Fruit fly (Drosophila melanogaster): Measurements from ENCODE around the gene CG12213.
A peak's percentile ranks its signal among the peaks of the same experiment; 100 is the strongest.

Gene CG12213

DNA sequence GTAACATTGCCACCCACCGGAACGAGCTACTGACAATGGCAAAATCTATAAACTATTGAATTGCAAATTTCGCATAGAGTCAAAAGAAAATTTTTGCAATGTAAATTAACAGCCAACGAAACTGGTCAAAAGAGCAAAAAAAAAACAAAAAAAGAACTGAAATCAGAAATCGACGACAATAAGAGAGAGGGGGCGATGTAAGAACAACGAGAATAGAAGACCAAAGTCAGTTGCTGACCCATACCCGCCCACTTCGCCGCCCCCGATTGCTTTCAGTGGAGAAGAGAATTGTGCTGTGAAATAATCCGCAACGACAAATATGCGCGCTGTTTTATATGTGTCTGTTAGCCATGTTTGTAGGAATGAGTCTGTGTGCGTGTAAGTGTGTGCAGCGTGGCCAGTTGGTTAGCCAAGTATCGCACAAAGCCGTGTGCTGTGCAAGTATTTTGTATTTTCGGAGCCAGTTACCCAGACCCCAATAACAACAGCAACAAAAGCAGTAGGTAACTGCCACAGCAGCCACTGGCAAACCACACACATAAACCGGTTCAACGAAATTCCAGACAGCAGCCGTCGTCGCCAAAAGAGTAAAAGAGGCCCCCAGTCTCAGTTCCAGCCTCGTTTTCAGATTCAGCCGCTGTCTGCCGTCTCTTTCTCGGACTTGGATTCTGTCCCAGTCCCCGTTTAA lies 29.9 kb downstream of the CG12213 start (continued):
- TF ChIP-seq kay (GFP tag; optimal IDR thresholded peaks at IDR 0.05) = no peak
- TF ChIP-seq Sry-δ (GFP tag; optimal IDR thresholded peaks at IDR 0.05) = no peak
- no peak for TF ChIP-seq hkb (optimal IDR thresholded peaks at IDR 0.05)
- no peak for TF ChIP-seq hkb (GFP tag; IDR thresholded peaks at IDR 0.05)
- no peak for TF ChIP-seq Oaz (GFP tag; IDR thresholded peaks at IDR 0.05)
- TF ChIP-seq al (GFP tag; IDR thresholded peaks at IDR 0.05) = no peak
- TF ChIP-seq sens (GFP tag) = peak; percentile 62

DNA sequence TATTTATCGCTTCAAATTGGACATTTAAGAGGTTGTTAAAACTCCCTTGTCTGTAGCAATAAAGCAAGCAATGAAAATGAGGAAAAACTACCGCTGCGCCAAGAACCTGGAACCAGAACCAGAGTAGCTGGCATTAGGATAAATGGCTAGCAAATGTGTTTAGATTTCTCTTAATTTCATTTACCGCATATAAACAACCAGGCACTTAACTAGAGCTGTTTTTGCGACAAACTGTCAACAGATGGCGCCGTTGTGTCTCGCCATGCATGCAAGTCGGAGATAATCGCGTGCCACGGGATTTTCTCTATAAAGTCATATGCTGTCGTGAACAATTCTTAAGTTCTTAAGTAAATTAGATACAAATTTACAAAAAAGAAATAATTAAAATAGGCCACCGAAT lies 33.6 kb downstream of the CG12213 start:
- no peak for TF ChIP-seq emc (GFP tag; optimal IDR thresholded peaks at IDR 0.05)
- peak; percentile 81 for TF ChIP-seq CTCF (GFP tag; optimal IDR thresholded peaks at IDR 0.05)

DNA sequence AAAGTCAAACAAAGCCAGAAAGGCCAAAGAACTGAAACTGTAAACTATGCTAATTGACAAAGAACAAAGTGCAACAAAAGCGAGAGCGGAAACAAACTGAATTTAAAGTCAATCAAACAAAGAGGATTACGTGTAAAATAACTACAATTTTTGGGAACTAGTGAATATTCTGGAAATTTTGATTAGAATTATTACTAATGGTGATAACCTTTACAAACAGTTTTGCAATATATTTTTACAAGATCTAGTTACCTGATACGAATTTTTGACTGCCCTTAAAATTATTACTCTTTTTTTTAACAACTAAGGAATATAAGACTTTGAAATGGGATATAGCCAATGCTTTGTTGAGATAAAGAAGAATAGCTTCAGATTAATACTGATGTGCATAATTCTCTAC lies 36.5 kb downstream of the CG12213 start, which contains the start of gene CG14731:
TSS of gene CG14731 (plus strand) at position 301 of the 400 bp plus-strand sequence.
- TF ChIP-seq CG8924 (tag; optimal IDR thresholded peaks at IDR 0.05) = no peak
- TF ChIP-seq CG1529 (GFP tag; optimal IDR thresholded peaks at IDR 0.05) = no peak
- no peak for TF ChIP-seq CG7271 (tag; optimal IDR thresholded peaks at IDR 0.05)
- no peak for TF ChIP-seq CG17912 (GFP tag; optimal IDR thresholded peaks at IDR 0.05)

DNA sequence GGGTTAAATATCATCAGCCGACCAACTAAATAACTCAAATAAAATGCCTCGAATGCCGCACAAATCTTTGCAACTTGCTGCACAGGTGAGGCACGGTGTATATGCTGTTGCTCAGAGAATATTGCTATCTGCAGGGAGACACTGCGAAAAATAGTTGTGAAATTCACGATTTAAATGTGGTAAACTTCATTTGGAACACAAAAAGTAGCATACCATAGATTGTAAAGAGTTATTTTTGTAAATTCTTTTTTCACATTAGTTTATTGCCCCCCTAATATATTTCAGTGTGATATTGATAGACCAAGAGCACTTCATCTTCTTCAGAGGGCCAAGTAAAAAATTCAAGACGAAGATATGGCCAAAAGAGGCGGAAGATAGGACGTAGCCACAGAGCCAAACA lies 46.9 kb downstream of the CG12213 start:
- TF ChIP-seq onecut (GFP tag; IDR thresholded peaks at IDR 0.05) (no peak), Jarid2 (GFP tag; optimal IDR thresholded peaks at IDR 0.05) (no peak), Antp (GFP tag; optimal IDR thresholded peaks at IDR 0.05) (peak; percentile 35), BEAF-32 (GFP tag; optimal IDR thresholded peaks at IDR 0.05) (no peak), Sox102F (GFP tag; optimal IDR thresholded peaks at IDR 0.05) (peak; percentile 56), Xbp1 (GFP tag; optimal IDR thresholded peaks at IDR 0.05) (peak; percentile 30), crc (GFP tag; optimal IDR thresholded peaks at IDR 0.05) (no peak), hth (optimal IDR thresholded peaks at IDR 0.05) (no peak), CG34422 (GFP tag; IDR thresholded peaks at IDR 0.05) (no peak), jumu (GFP tag; optimal IDR thresholded peaks at IDR 0.05) (no peak), NfI (GFP tag; optimal IDR thresholded peaks at IDR 0.05) (peak; percentile 7), schlank (tag; optimal IDR thresholded peaks at IDR 0.05) (no peak), CG3163 (GFP tag; optimal IDR thresholded peaks at IDR 0.05) (no peak), CHES-1-like (GFP tag; optimal IDR thresholded peaks at IDR 0.05) (no peak), CG1792 (GFP tag; optimal IDR thresholded peaks at IDR 0.05) (no peak), nau (GFP tag; optimal IDR thresholded peaks at IDR 0.05) (no peak), Adf1 (GFP tag; IDR thresholded peaks at IDR 0.05) (no peak), CG2199 (GFP tag; IDR thresholded peaks at IDR 0.05) (no peak), prd (optimal IDR thresholded peaks at IDR 0.05) (no peak), prd (GFP tag; IDR thresholded peaks at IDR 0.05) (peak; percentile 47; the same call in 1 of the 3 replicates), Max (GFP tag; optimal IDR thresholded peaks at IDR 0.05) (no peak), CG17359 (tag; optimal IDR thresholded peaks at IDR 0.05) (no peak), row (GFP tag; IDR thresholded peaks at IDR 0.05) (peak; percentile 51), da (GFP tag; optimal IDR thresholded peaks at IDR 0.05) (no peak), al (GFP tag; IDR thresholded peaks at IDR 0.05) (no peak), crol (GFP tag; IDR thresholded peaks at IDR 0.05) (peak; percentile 49; the same call in 1 of the 2 replicates), sisA (GFP tag; IDR thresholded peaks at IDR 0.05) (peak; percentile 43), z (GFP tag; IDR thresholded peaks at IDR 0.05) (no peak), CG32532 (GFP tag; IDR thresholded peaks at IDR 0.05) (no peak), Drgx (GFP tag; IDR thresholded peaks at IDR 0.05) (peak; percentile 86), CG13424 (tag; optimal IDR thresholded peaks at IDR 0.05) (no peak), Bdp1 (GFP tag; optimal IDR thresholded peaks at IDR 0.05) (no peak), dysf (GFP tag; IDR thresholded peaks at IDR 0.05) (peak; percentile 62; the same call in 2 of the 3 replicates), CG15269 (tag; optimal IDR thresholded peaks at IDR 0.05) (peak; percentile 26), CrebB (tag; optimal IDR thresholded peaks at IDR 0.05) (no peak), Oli (tag; optimal IDR thresholded peaks at IDR 0.05) (peak; percentile 28)
